Fruit fly (Drosophila melanogaster) whole organism, adult: ENCODE measurements around the gene Nep6.

Experiments
- CG1620 ChIP-seq: fragments of 200-800 bp; sonication (Bioruptor generic); optimal IDR thresholded peaks from 2 replicates; lab custom pipeline; 2016; ENCODE audit warnings: missing biosample characterization, missing genetic modification characterization
- CG7045 ChIP-seq: fragments of 200-800 bp; sonication (Bioruptor generic); optimal IDR thresholded peaks from 2 replicates; lab custom pipeline; 2017; ENCODE audit warnings: missing biosample characterization, mild to moderate bottlenecking, missing genetic modification characterization
- Clk ChIP-seq: fragments of 200-800 bp; sonication (Bioruptor generic); optimal IDR thresholded peaks from 2 replicates; lab custom pipeline; 2017; ENCODE audit warnings: missing biosample characterization, missing genetic modification characterization
- Crg-1 ChIP-seq: fragments of 200-800 bp; sonication (Bioruptor generic); optimal IDR thresholded peaks from 2 replicates; lab custom pipeline; 2016; ENCODE audit warnings: missing biosample characterization, missing genetic modification characterization
- Hr96 ChIP-seq: fragments of 200-800 bp; sonication (Bioruptor generic); optimal IDR thresholded peaks from 2 replicates; lab custom pipeline; 2016; ENCODE audit warnings: missing biosample characterization, missing genetic modification characterization
- bab1 ChIP-seq: fragments of 200-800 bp; sonication (Bioruptor generic); optimal IDR thresholded peaks from 3 replicates; lab custom pipeline; 2019; ENCODE audit warnings: missing biosample characterization, mild to moderate bottlenecking, missing genetic modification characterization, moderate library complexity
- tj ChIP-seq: fragments of 200-800 bp; sonication (Bioruptor generic); optimal IDR thresholded peaks from 3 replicates; lab custom pipeline; 2017; ENCODE audit warnings: missing biosample characterization, mild to moderate bottlenecking, missing genetic modification characterization, moderate library complexity

DNA sequence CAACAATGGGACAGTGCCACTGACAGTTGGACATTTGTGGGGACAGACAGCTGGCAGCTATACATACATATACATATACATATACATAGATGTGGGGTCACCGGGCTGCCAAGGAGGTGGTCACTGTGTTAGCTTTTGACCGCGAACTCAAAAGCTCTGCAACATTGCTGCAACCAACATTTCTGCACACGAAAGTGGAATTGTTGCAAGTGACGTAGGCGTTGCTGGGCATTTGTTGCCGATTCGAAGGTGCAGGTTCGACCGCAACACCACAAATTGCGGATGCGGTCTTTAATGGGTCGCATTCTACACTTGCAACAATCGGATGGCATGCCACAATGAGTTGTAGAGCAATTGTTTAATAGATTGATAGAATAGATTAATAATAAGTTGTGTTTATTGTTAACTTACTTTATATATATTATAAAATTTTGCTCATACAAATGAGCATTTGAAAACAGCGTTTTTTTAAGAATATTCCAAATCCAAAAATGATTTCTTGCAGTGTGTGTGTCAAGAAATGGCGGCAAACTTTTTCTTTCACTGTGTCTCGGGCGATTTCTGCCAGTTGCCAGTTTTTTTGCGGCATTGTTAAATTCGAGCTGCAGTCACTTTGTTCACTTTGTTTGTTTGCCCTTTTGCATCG, 23.6 kb upstream of the Nep6 start:
- TF ChIP-seq CG7045 = peak; percentile 54
- no peak for TF ChIP-seq Hr96
- no peak for TF ChIP-seq tj (GFP tag; lab: Kevin White, UChicago)
- no peak for TF ChIP-seq bab1 (GFP tag; lab: Kevin White, UChicago)
- no peak for TF ChIP-seq Crg-1
- no peak for TF ChIP-seq Clk
- TF ChIP-seq CG1620 = no peak
